Fruit fly (Drosophila melanogaster): ENCODE data around the gene CG7102.

The CG7102 gene

DNA sequence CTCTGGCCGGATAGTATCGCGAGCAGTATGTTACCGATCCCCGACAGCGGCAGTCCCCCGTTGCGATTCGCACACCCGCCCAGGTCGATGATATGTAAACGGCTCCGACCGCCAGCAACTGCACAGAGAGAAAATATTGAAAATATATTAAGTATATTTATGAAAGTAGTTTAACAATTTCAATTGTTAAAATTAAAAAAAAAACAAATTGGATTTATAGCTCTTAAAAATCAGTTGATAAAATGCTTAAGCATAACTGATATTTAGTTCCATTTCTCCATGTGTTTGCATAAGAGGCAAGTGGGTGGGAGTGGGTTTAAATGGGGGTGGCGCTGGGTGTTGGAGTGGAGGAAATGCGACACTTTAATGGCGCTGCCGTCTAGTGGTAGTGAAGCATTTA is 37.8 kb downstream of the CG7102 start (continued):
- TF ChIP-seq aop (GFP tag; IDR thresholded peaks at IDR 0.05) = no peak
- TF ChIP-seq pan (optimal IDR thresholded peaks at IDR 0.05) = no peak
- TF ChIP-seq pan (GFP tag; optimal IDR thresholded peaks at IDR 0.05 in 1 of 2, IDR thresholded peaks at IDR 0.05 in 1 of 2) = peak in 1 of 2 experiments; percentile 45
- TF ChIP-seq HLH4C (GFP tag; IDR thresholded peaks at IDR 0.05; ENCODE audit: partially characterized antibody) = no peak
- no peak for TF ChIP-seq CG11456 (GFP tag; IDR thresholded peaks at IDR 0.05)
- no peak for TF ChIP-seq CG5180 (GFP tag; optimal IDR thresholded peaks at IDR 0.05)
- TF ChIP-seq Optix (GFP tag; IDR thresholded peaks at IDR 0.05) = no peak
- TF ChIP-seq CG34422 (GFP tag; IDR thresholded peaks at IDR 0.05) = 0 out of 3 replicates have a peak, but pooled peaks have one; percentile 37
- no peak for TF ChIP-seq cg (GFP tag; optimal IDR thresholded peaks at IDR 0.05)
- TF ChIP-seq twi (tag; optimal IDR thresholded peaks at IDR 0.05) = no peak
- no peak for TF ChIP-seq CG14441 (GFP tag; IDR thresholded peaks at IDR 0.05)
- no peak for TF ChIP-seq stc (GFP tag; IDR thresholded peaks at IDR 0.05)
- no peak for TF ChIP-seq Elba2 (GFP tag; optimal IDR thresholded peaks at IDR 0.05)
- no peak for TF ChIP-seq ara (GFP tag; IDR thresholded peaks at IDR 0.05)
- no peak for TF ChIP-seq CG16813 (GFP tag; IDR thresholded peaks at IDR 0.05; ENCODE audit: partially characterized antibody)
- TF ChIP-seq HLHmδ (GFP tag; optimal IDR thresholded peaks at IDR 0.05) = no peak
- peak; percentile 7 for TF ChIP-seq Hand (GFP tag; optimal IDR thresholded peaks at IDR 0.05)
- no peak for TF ChIP-seq CG17829 (tag; optimal IDR thresholded peaks at IDR 0.05)
- no peak for TF ChIP-seq Mes4 (GFP tag; optimal IDR thresholded peaks at IDR 0.05)
- no peak for TF ChIP-seq CG3065 (GFP tag; optimal IDR thresholded peaks at IDR 0.05)
- no peak for TF ChIP-seq CG31224 (GFP tag; IDR thresholded peaks at IDR 0.05)
- no peak for TF ChIP-seq CG14667 (GFP tag; IDR thresholded peaks at IDR 0.05)
- TF ChIP-seq CG8388 (GFP tag; optimal IDR thresholded peaks at IDR 0.05) = peak; percentile 36
- no peak for TF ChIP-seq btn (GFP tag; optimal IDR thresholded peaks at IDR 0.05)
- no peak for TF ChIP-seq knrl (GFP tag; IDR thresholded peaks at IDR 0.05; ENCODE audit: partially characterized antibody)
- TF ChIP-seq tx (GFP tag; optimal IDR thresholded peaks at IDR 0.05) = no peak
- TF ChIP-seq CG6654 (GFP tag; optimal IDR thresholded peaks at IDR 0.05) = no peak
- peak; percentile 29 for TF ChIP-seq CoRest (tag; optimal IDR thresholded peaks at IDR 0.05)
- TF ChIP-seq kah (GFP tag; optimal IDR thresholded peaks at IDR 0.05) = no peak
- no peak for TF ChIP-seq chn (GFP tag; optimal IDR thresholded peaks at IDR 0.05)
- TF ChIP-seq HHEX (GFP tag; optimal IDR thresholded peaks at IDR 0.05) = no peak
- TF ChIP-seq CG6254 (GFP tag; optimal IDR thresholded peaks at IDR 0.05) = no peak
- no peak for TF ChIP-seq zf30C (GFP tag; optimal IDR thresholded peaks at IDR 0.05)
- no peak for TF ChIP-seq CG1792 (GFP tag; optimal IDR thresholded peaks at IDR 0.05)
- no peak for TF ChIP-seq wdn (GFP tag; IDR thresholded peaks at IDR 0.05)
- TF ChIP-seq CG10274 (GFP tag; optimal IDR thresholded peaks at IDR 0.05) = no peak
- no peak for TF ChIP-seq Bteb2 (GFP tag; optimal IDR thresholded peaks at IDR 0.05)
- no peak for TF ChIP-seq CG1832 (GFP tag; optimal IDR thresholded peaks at IDR 0.05)
- TF ChIP-seq BtbVII (GFP tag; optimal IDR thresholded peaks at IDR 0.05) = no peak
- no peak for TF ChIP-seq D19A (tag; optimal IDR thresholded peaks at IDR 0.05)
- no peak for TF ChIP-seq da (GFP tag; optimal IDR thresholded peaks at IDR 0.05)
- TF ChIP-seq pita (GFP tag; optimal IDR thresholded peaks at IDR 0.05) = no peak
- TF ChIP-seq ftz-f1 (GFP tag; optimal IDR thresholded peaks at IDR 0.05) = no peak
- TF ChIP-seq CG10267 (tag; optimal IDR thresholded peaks at IDR 0.05) = peak; percentile 17
- no peak for TF ChIP-seq H2.0 (GFP tag; IDR thresholded peaks at IDR 0.05)
- no peak for TF ChIP-seq trem (tag; optimal IDR thresholded peaks at IDR 0.05)
- peak; percentile 3 for TF ChIP-seq Ssrp (tag; optimal IDR thresholded peaks at IDR 0.05)
- 0 out of 3 replicates have a peak, but pooled peaks have one; percentile 11 for TF ChIP-seq otp (GFP tag; IDR thresholded peaks at IDR 0.05)
- TF ChIP-seq zfh2 (GFP tag; optimal IDR thresholded peaks at IDR 0.05) = no peak
- peak; percentile 61; the same call in 1 of the 2 replicates for TF ChIP-seq vvl (GFP tag; IDR thresholded peaks at IDR 0.05)
- no peak for TF ChIP-seq Atf3 (GFP tag; optimal IDR thresholded peaks at IDR 0.05)
- TF ChIP-seq Opbp (GFP tag; IDR thresholded peaks at IDR 0.05; ENCODE audit: partially characterized antibody) = no peak
